Worm (Caenorhabditis elegans): ENCODE results near the gene F59E11.2.

The F59E11.2 gene

ce11 chrV:9047555-9048049, 46.3 kb downstream of the F59E11.2 start, which contains the start of gene C25E10.17:
Gene C25E10.17, minus strand, starts transcription at chrV:9047605.
- no peak for TF ChIP-seq aptf-2 (GFP tag; conservative IDR thresholded peaks at IDR 0.05)
- TF ChIP-seq hlh-26 (GFP tag; conservative IDR thresholded peaks at IDR 0.05): no peak
- no peak for TF ChIP-seq hmg-1.2 (GFP tag; IDR thresholded peaks at IDR 0.05)
- TF ChIP-seq zfh-2 (GFP tag; conservative IDR thresholded peaks at IDR 0.05): no peak
- no peak for TF ChIP-seq somi-1 (GFP tag; optimal IDR thresholded peaks at IDR 0.05)
- no peak for TF ChIP-seq mel-28 (tag; optimal IDR thresholded peaks at IDR 0.05; ENCODE audit: borderline replicate concordance)
- no peak for TF ChIP-seq efl-1 (GFP tag; optimal IDR thresholded peaks at IDR 0.05)
- no peak for TF ChIP-seq nhr-90 (tag; optimal IDR thresholded peaks at IDR 0.05)
- TF ChIP-seq tbp1 (GFP tag; optimal IDR thresholded peaks at IDR 0.05): no peak
- TF ChIP-seq repo-1 (tag; optimal IDR thresholded peaks at IDR 0.05): no peak
- no peak for TF ChIP-seq ceh-91 (GFP tag; IDR thresholded peaks at IDR 0.05)
- no peak for TF ChIP-seq ekl-4 (GFP tag; IDR thresholded peaks at IDR 0.05)

ce11 chrV:9049271-9049670, 48.0 kb downstream of the F59E11.2 start:
- TF ChIP-seq lir-1 (GFP tag; conservative IDR thresholded peaks at IDR 0.05): no peak
- TF ChIP-seq F57C9.4 (tag; optimal IDR thresholded peaks at IDR 0.05): no peak
- TF ChIP-seq lin-35 (GFP tag; optimal IDR thresholded peaks at IDR 0.05): no peak
- TF ChIP-seq gei-17 (GFP tag; optimal IDR thresholded peaks at IDR 0.05): no peak
- TF ChIP-seq cebp-2 (GFP tag; IDR thresholded peaks at IDR 0.05): no peak
- no peak for TF ChIP-seq Y95B8A.8 (GFP tag; IDR thresholded peaks at IDR 0.05)
- TF ChIP-seq F39B2.1 (GFP tag; IDR thresholded peaks at IDR 0.05): no peak
- TF ChIP-seq xnd-1 (tag; optimal IDR thresholded peaks at IDR 0.05): no peak
- no peak for TF ChIP-seq ets-4 (GFP tag; optimal IDR thresholded peaks at IDR 0.05)
- no peak for TF ChIP-seq egl-18 (GFP tag; IDR thresholded peaks at IDR 0.05)
- TF ChIP-seq nhr-90 (tag; optimal IDR thresholded peaks at IDR 0.05): no peak
- no peak for TF ChIP-seq ztf-6 (GFP tag; IDR thresholded peaks at IDR 0.05)
- TF ChIP-seq zim-3 (tag; optimal IDR thresholded peaks at IDR 0.05): no peak
- TF ChIP-seq ztf-22 (GFP tag; optimal IDR thresholded peaks at IDR 0.05): no peak
- no peak for TF ChIP-seq ccch-3 (GFP tag; optimal IDR thresholded peaks at IDR 0.05)
- no peak for TF ChIP-seq snpc-1.3 (tag; optimal IDR thresholded peaks at IDR 0.05; ENCODE audit: insufficient read depth)

- TF ChIP-seq him-1 (tag; optimal IDR thresholded peaks at IDR 0.05): no peak
- no peak for TF ChIP-seq ccch-3 (GFP tag; optimal IDR thresholded peaks at IDR 0.05)
- TF ChIP-seq mel-28 (tag; optimal IDR thresholded peaks at IDR 0.05; ENCODE audit: borderline replicate concordance): no peak
- no peak for TF ChIP-seq tbx-9 (tag; optimal IDR thresholded peaks at IDR 0.05; ENCODE audit: borderline replicate concordance)
Observed at ce11 chrV:9051100-9051499, 49.8 kb downstream of the F59E11.2 start, which contains the start of gene C25E10.7. Gene C25E10.7, minus strand, starts transcription at chrV:9051200.

All from whole organism, young adult.